Worm (Caenorhabditis elegans) whole organism, early embryonic: ENCODE data around the gene R02D1.2.
"Not testable (repeated sequence)": the region's sequence is repeated elsewhere in the genome, so short reads cannot be mapped to it uniquely, and the experiment has no call there.

Experiments used
- F13C5.2 ChIP-seq: sonication (generic microtip); optimal IDR thresholded peaks from 2 replicates; lab custom pipeline; 2017; ENCODE audit warnings: mild to moderate bottlenecking, missing genetic modification characterization, inconsistent platforms, missing compliant biosample characterization
- aly-1 ChIP-seq: sonication (generic microtip); optimal IDR thresholded peaks from 2 replicates; lab custom pipeline; 2016; ENCODE audit warnings: missing genetic modification characterization, missing compliant biosample characterization
- ama-1 ChIP-seq: fragments of 150-350 bp; optimal IDR thresholded peaks from 2 replicates; lab custom pipeline; 2014
- ceh-13 ChIP-seq: fragments of 200-800 bp; sonication (Bioruptor generic); optimal IDR thresholded peaks from 2 replicates; lab custom pipeline; 2018; ENCODE audit warnings: mild to moderate bottlenecking, missing genetic modification characterization, missing compliant biosample characterization
- ceh-36 ChIP-seq: sonication (generic microtip); optimal IDR thresholded peaks from 2 replicates; lab custom pipeline; 2016; ENCODE audit warnings: missing genetic modification characterization, inconsistent platforms, missing compliant biosample characterization
- ets-7 ChIP-seq: sonication (generic microtip); optimal IDR thresholded peaks from 2 replicates; lab custom pipeline; 2016; ENCODE audit warnings: missing genotype, missing genetic modification characterization, missing compliant biosample characterization
- flt-1 ChIP-seq: fragments of 200-800 bp; sonication (Bioruptor generic); IDR thresholded peaks from 2 replicates; pipeline ENCODE4 v1.3.6; 2022; ENCODE audit warnings: missing genetic modification characterization, missing compliant biosample characterization
- hmbx-1 ChIP-seq: sonication (generic microtip); optimal IDR thresholded peaks from 2 replicates; lab custom pipeline; 2016; ENCODE audit warnings: mild to moderate bottlenecking, missing genetic modification characterization, missing compliant biosample characterization
- pes-1 ChIP-seq: fragments of 200-800 bp; sonication (Bioruptor generic); IDR thresholded peaks from 2 replicates; pipeline ENCODE4 v1.3.6; 2022; ENCODE audit warnings: missing genetic modification reagents, missing genetic modification characterization, missing compliant biosample characterization
- sea-1 ChIP-seq: fragments of 200-800 bp; sonication (Bioruptor generic); conservative IDR thresholded peaks from 2 replicates; pipeline ENCODE4 v1.3.6; 2022; ENCODE audit warnings: missing genetic modification characterization, missing compliant biosample characterization
- tbx-37 ChIP-seq: fragments of 200-800 bp; sonication (Bioruptor generic); conservative IDR thresholded peaks from 2 replicates; pipeline ENCODE4 v1.3.6; 2022; ENCODE audit warnings: missing genetic modification reagents, missing genetic modification characterization, missing compliant biosample characterization
- tra-4 ChIP-seq: sonication (generic microtip); optimal IDR thresholded peaks from 2 replicates; lab custom pipeline; 2017; ENCODE audit warnings: missing genetic modification characterization, missing compliant biosample characterization

DNA sequence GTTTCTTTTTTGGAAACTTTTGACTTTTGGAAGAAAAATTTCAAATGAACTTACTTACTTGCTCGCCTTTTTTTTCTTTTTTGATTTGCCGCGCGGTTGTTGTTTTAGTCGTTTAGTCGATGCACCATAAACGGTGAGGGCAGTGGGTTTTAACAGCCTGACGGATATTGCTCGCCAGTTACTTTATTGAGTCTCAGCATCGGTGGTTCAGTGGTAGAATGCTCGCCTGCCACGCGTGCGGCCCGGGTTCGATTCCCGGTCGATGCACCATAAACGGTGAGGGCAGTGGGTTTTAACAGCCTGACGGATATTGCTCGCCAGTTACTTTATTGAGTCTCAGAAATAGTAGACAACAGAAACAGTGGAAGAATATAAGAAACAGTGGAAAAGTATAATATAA is 12.2 kb downstream of the R02D1.2 start:
- TF ChIP-seq ceh-36; aly-1 (tag; lab: Kevin White, UChicago); ama-1; F13C5.2 (tag; lab: Kevin White, UChicago); tbx-37; ets-7; tra-4; ceh-13 (GFP tag; lab: Kevin White, UChicago); hmbx-1 (tag; lab: Kevin White, UChicago): not testable (repeated sequence)
- peak; percentile 23; the same call in 1 of the 2 replicates for TF ChIP-seq flt-1 (GFP tag; lab: Robert Waterston, UW)
- peak; percentile 68 for TF ChIP-seq pes-1 (GFP tag; lab: Robert Waterston, UW)
- 0 out of 2 replicates have a peak, but pooled peaks have one; percentile 35 for TF ChIP-seq sea-1 (GFP tag; lab: Robert Waterston, UW)
